Worm (Caenorhabditis elegans): ENCODE measurements around the gene tpa-1.
"Not testable (repeated sequence)": the region's sequence is repeated elsewhere in the genome, so short reads cannot be mapped to it uniquely, and the experiment has no call there.

The tpa-1 gene

DNA sequence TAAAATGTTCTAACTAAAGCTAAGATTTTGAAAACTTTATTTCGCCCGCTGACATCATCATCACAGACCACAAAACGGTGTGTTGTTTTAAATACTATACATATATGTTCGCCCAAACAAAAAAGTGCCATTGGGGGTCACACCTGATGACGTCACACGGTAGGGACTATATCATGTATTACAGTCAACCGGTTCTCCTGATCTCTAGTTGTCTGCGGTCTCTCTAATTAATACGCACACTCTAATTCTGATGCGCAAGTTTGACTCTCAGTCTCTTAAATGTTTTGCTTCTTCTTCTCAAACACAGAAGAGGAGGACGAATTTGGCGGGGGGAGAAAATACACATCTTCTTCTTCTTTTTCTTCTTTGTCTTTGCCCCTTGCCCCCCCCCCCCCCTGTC is 11.1 kb downstream of the tpa-1 start (continued):
- TF ChIP-seq nhr-71 (tag; optimal IDR thresholded peaks at IDR 0.05) (peak; percentile 74), efl-3 (GFP tag; optimal IDR thresholded peaks at IDR 0.05) (no peak), snu-23 (GFP tag; optimal IDR thresholded peaks at IDR 0.05) (peak; percentile 68), elt-3 (tag; optimal IDR thresholded peaks at IDR 0.05) (peak in 3 of 6 experiments; percentile 31 to 69 (median 52)), lsy-2 (tag; optimal IDR thresholded peaks at IDR 0.05) (peak in 1 of 2 experiments; percentile 46), nhr-77 (tag; optimal IDR thresholded peaks at IDR 0.05) (no peak), efl-1 (optimal IDR thresholded peaks at IDR 0.05) (peak in 1 of 2 experiments; percentile 7), efl-1 (GFP tag; optimal IDR thresholded peaks at IDR 0.05 in 1 of 2) (peak in 1 of 2 experiments; percentile 8), fkh-4 (tag; optimal IDR thresholded peaks at IDR 0.05; ENCODE audit: borderline replicate concordance) (no peak), lin-35 (GFP tag; optimal IDR thresholded peaks at IDR 0.05) (peak in 1 of 2 experiments; percentile 61), nhr-19 (GFP tag; conservative IDR thresholded peaks at IDR 0.05) (peak; percentile 53), swsn-7 (tag; optimal IDR thresholded peaks at IDR 0.05) (peak; percentile 5), hpl-2 (GFP tag; optimal IDR thresholded peaks at IDR 0.05) (no peak)

- TF ChIP-seq pax-3 (tag; optimal IDR thresholded peaks at IDR 0.05) (no peak), egl-13 (tag; optimal IDR thresholded peaks at IDR 0.05) (no peak), C34B4.2 (tag; optimal IDR thresholded peaks at IDR 0.05) (no peak), aly-2 (tag; optimal IDR thresholded peaks at IDR 0.05) (no peak)
Measured at ce11 chrIV:109307-109706, 17.5 kb downstream of the tpa-1 start, which contains the start of gene B0545.4. B0545.4 (minus strand) TSS chrIV:109407.

ce11 chrIV:111377-111776 is 19.6 kb downstream of the tpa-1 start, which contains the start of gene F29C4.4:
F29C4.4 (plus strand) TSS chrIV:111677.
- not testable (repeated sequence) for TF ChIP-seq irx-1 (tag; optimal IDR thresholded peaks at IDR 0.05); nhr-71 (tag; optimal IDR thresholded peaks at IDR 0.05); dpl-1 (GFP tag; optimal IDR thresholded peaks at IDR 0.05)

- TF ChIP-seq nhr-90 (tag; optimal IDR thresholded peaks at IDR 0.05; ENCODE audit: poor library complexity): no peak
- TF ChIP-seq aha-1 (tag; optimal IDR thresholded peaks at IDR 0.05): no peak
- TF ChIP-seq xbp-1 (tag; optimal IDR thresholded peaks at IDR 0.05): no peak
- TF ChIP-seq lin-15B (tag; optimal IDR thresholded peaks at IDR 0.05): no peak
- no peak for TF ChIP-seq lin-35 (GFP tag; optimal IDR thresholded peaks at IDR 0.05)
Measured at ce11 chrIV:118786-119185, 27.0 kb downstream of the tpa-1 start.

ce11 chrIV:119792-120191 is 28.0 kb downstream of the tpa-1 start:
- no peak for TF ChIP-seq zag-1 (tag; optimal IDR thresholded peaks at IDR 0.05)
- no peak for TF ChIP-seq ceh-82 (tag; optimal IDR thresholded peaks at IDR 0.05)
- no peak for TF ChIP-seq fos-1 (tag; optimal IDR thresholded peaks at IDR 0.05)
- no peak for TF ChIP-seq ama-1 (optimal IDR thresholded peaks at IDR 0.05)
- TF ChIP-seq ztf-11 (tag; optimal IDR thresholded peaks at IDR 0.05): no peak
- TF ChIP-seq lin-35 (GFP tag; optimal IDR thresholded peaks at IDR 0.05): no peak
- TF ChIP-seq pqm-1 (tag; optimal IDR thresholded peaks at IDR 0.05): no peak
- TF ChIP-seq pag-3 (tag; optimal IDR thresholded peaks at IDR 0.05; ENCODE audit: borderline replicate concordance, insufficient read depth): no peak

- no peak for TF ChIP-seq ceh-8 (GFP tag; optimal IDR thresholded peaks at IDR 0.05)
- no peak for TF ChIP-seq nhr-84 (tag; optimal IDR thresholded peaks at IDR 0.05)
- no peak for TF ChIP-seq elt-3 (tag; optimal IDR thresholded peaks at IDR 0.05)
- no peak for TF ChIP-seq C16A3.4 (tag; optimal IDR thresholded peaks at IDR 0.05)
- TF ChIP-seq pqm-1 (tag; optimal IDR thresholded peaks at IDR 0.05): no peak
- TF ChIP-seq F16B12.6 (tag; optimal IDR thresholded peaks at IDR 0.05): no peak
- no peak for TF ChIP-seq zag-1 (tag; optimal IDR thresholded peaks at IDR 0.05)
- no peak for TF ChIP-seq ceh-88 (GFP tag; IDR thresholded peaks at IDR 0.05)
- no peak for TF ChIP-seq mef-2 (tag; optimal IDR thresholded peaks at IDR 0.05)
- no peak for TF ChIP-seq rnt-1 (tag; optimal IDR thresholded peaks at IDR 0.05)
- no peak for TF ChIP-seq ztf-11 (tag; optimal IDR thresholded peaks at IDR 0.05)
- TF ChIP-seq isw-1 (GFP tag; IDR thresholded peaks at IDR 0.05): no peak
- TF ChIP-seq sox-4 (tag; optimal IDR thresholded peaks at IDR 0.05): no peak
- no peak for TF ChIP-seq nhr-28 (tag; optimal IDR thresholded peaks at IDR 0.05)
- no peak for TF ChIP-seq aly-2 (tag; optimal IDR thresholded peaks at IDR 0.05)
- TF ChIP-seq unc-86 (tag; optimal IDR thresholded peaks at IDR 0.05): no peak
Measured at ce11 chrIV:121607-122006, 29.8 kb downstream of the tpa-1 start, which contains the start of gene tut-1. tut-1 (minus strand) TSS chrIV:121707.

Measured in whole organism, L1 larva.